Worm (Caenorhabditis elegans): Measurements from ENCODE around the gene cutl-23.

ce11 chrIII:5721488-5721887 lies 48.5 kb upstream of the cutl-23 start:
- TF ChIP-seq ztf-29 (GFP tag; IDR thresholded peaks at IDR 0.05) = no peak
- no peak for TF ChIP-seq flt-1 (GFP tag; IDR thresholded peaks at IDR 0.05)
- no peak for TF ChIP-seq ztf-23 (GFP tag; IDR thresholded peaks at IDR 0.05)
- no peak for TF ChIP-seq klf-2 (GFP tag; conservative IDR thresholded peaks at IDR 0.05)
- no peak for TF ChIP-seq ref-1 (GFP tag; conservative IDR thresholded peaks at IDR 0.05)
- no peak for TF ChIP-seq med-1 (GFP tag; optimal IDR thresholded peaks at IDR 0.05; ENCODE audit: insufficient read depth)
- no peak for TF ChIP-seq T22C8.4 (GFP tag; IDR thresholded peaks at IDR 0.05)
- TF ChIP-seq tab-1 (GFP tag; IDR thresholded peaks at IDR 0.05) = no peak

Data from whole organism, midembryonic.